Worm (Caenorhabditis elegans): Measurements from ENCODE around the gene ule-5.

- no peak for TF ChIP-seq ama-1 (optimal IDR thresholded peaks at IDR 0.05)
- no peak for TF ChIP-seq hnd-1 (tag; optimal IDR thresholded peaks at IDR 0.05)
- no peak for TF ChIP-seq sea-1 (GFP tag; conservative IDR thresholded peaks at IDR 0.05)
- TF ChIP-seq ceh-13 (GFP tag; optimal IDR thresholded peaks at IDR 0.05), result no peak
- TF ChIP-seq hmbx-1 (tag; optimal IDR thresholded peaks at IDR 0.05), result no peak
- TF ChIP-seq tbx-37 (GFP tag; conservative IDR thresholded peaks at IDR 0.05), result no peak
- TF ChIP-seq aly-1 (tag; optimal IDR thresholded peaks at IDR 0.05), result no peak
- TF ChIP-seq ets-7 (tag; optimal IDR thresholded peaks at IDR 0.05), result no peak
- TF ChIP-seq F13C5.2 (tag; optimal IDR thresholded peaks at IDR 0.05), result no peak
- no peak for TF ChIP-seq flt-1 (GFP tag; IDR thresholded peaks at IDR 0.05)
- no peak for TF ChIP-seq B0310.2 (tag; optimal IDR thresholded peaks at IDR 0.05)
- TF ChIP-seq tbx-11 (GFP tag; IDR thresholded peaks at IDR 0.05), result no peak
- no peak for TF ChIP-seq hmg-4 (GFP tag; optimal IDR thresholded peaks at IDR 0.05)
Observed at ce11 chrX:11898040-11898439, 15.1 kb downstream of the ule-5 start, which contains the start of gene Y62H9A.9.
